Fruit fly (Drosophila melanogaster) whole organism, embryonic: ENCODE results near the gene LanB1.

Source experiments
- Ada2b ChIP-seq: fragments of 200-800 bp; sonication (Bioruptor generic); IDR thresholded peaks from 2 replicates; pipeline ENCODE4 v1.3.6; 2022; ENCODE audit warnings: missing biosample characterization, missing genetic modification characterization
- B-H1 ChIP-seq: fragments of 200-800 bp; sonication (Bioruptor generic); IDR thresholded peaks from 3 replicates; pipeline ENCODE4 v1.3.6; 2022; ENCODE audit warnings: missing biosample characterization, missing genetic modification characterization
- CG10274 ChIP-seq: fragments of 200-800 bp; sonication (Bioruptor generic); optimal IDR thresholded peaks from 3 replicates; lab custom pipeline; 2017; ENCODE audit warnings: missing biosample characterization, mild to moderate bottlenecking, missing genetic modification characterization
- CG12104 ChIP-seq: fragments of 200-800 bp; sonication (Bioruptor generic); optimal IDR thresholded peaks from 3 replicates; lab custom pipeline; 2016; ENCODE audit warnings: missing biosample characterization, missing genetic modification characterization
- CG12769 ChIP-seq: fragments of 200-800 bp; sonication (Bioruptor generic); optimal IDR thresholded peaks from 2 replicates; lab custom pipeline; 2019; ENCODE audit warnings: missing biosample characterization, mild to moderate bottlenecking, missing genetic modification characterization, moderate library complexity
- CG13424 ChIP-seq: fragments of 200-800 bp; sonication (Bioruptor generic); optimal IDR thresholded peaks from 2 replicates; lab custom pipeline; 2019; ENCODE audit warnings: missing biosample characterization, mild to moderate bottlenecking, missing genetic modification characterization, moderate library complexity
- CG13775 ChIP-seq: fragments of 200-800 bp; sonication (Bioruptor generic); optimal IDR thresholded peaks from 3 replicates; lab custom pipeline; 2017; ENCODE audit warnings: missing biosample characterization, mild to moderate bottlenecking, missing genetic modification characterization
- CG14965 ChIP-seq: fragments of 200-800 bp; sonication (Bioruptor generic); optimal IDR thresholded peaks from 2 replicates; lab custom pipeline; 2016; ENCODE audit warnings: missing biosample characterization, missing genetic modification characterization, borderline replicate concordance
- CG17802 ChIP-seq: fragments of 200-800 bp; sonication (Bioruptor generic); optimal IDR thresholded peaks from 2 replicates; lab custom pipeline; 2018; ENCODE audit warnings: missing biosample characterization, mild to moderate bottlenecking, missing genetic modification characterization, moderate library complexity
- CG18599 ChIP-seq: fragments of 200-800 bp; sonication (Bioruptor generic); optimal IDR thresholded peaks from 3 replicates; lab custom pipeline; 2017; ENCODE audit warnings: missing biosample characterization, missing genetic modification characterization, mild to moderate bottlenecking, moderate library complexity, missing genetic modification reagents
- CG2116 ChIP-seq: fragments of 200-800 bp; sonication (Bioruptor generic); optimal IDR thresholded peaks from 3 replicates; lab custom pipeline; 2018; ENCODE audit warnings: missing biosample characterization, mild to moderate bottlenecking, missing genetic modification characterization
- CG3163 ChIP-seq: fragments of 200-800 bp; sonication (Bioruptor generic); optimal IDR thresholded peaks from 3 replicates; lab custom pipeline; 2016; ENCODE audit warnings: missing biosample characterization, missing genetic modification characterization
- CG34376 ChIP-seq: fragments of 200-800 bp; sonication (Bioruptor generic); optimal IDR thresholded peaks from 2 replicates; lab custom pipeline; 2018; ENCODE audit warnings: missing biosample characterization, mild to moderate bottlenecking, missing genetic modification characterization
- CG3847 ChIP-seq: fragments of 200-800 bp; sonication (Bioruptor generic); IDR thresholded peaks from 2 replicates; pipeline ENCODE4 v1.3.6; 2022; ENCODE audit warnings: missing biosample characterization, missing genetic modification characterization
- CG6654 ChIP-seq: fragments of 200-800 bp; sonication (Bioruptor generic); optimal IDR thresholded peaks from 2 replicates; lab custom pipeline; 2017; ENCODE audit warnings: missing biosample characterization, mild to moderate bottlenecking, missing genetic modification characterization
- CG7987 ChIP-seq: fragments of 200-800 bp; sonication (Bioruptor generic); optimal IDR thresholded peaks from 2 replicates; lab custom pipeline; 2018; ENCODE audit warnings: missing biosample characterization, mild to moderate bottlenecking, missing genetic modification characterization, moderate library complexity
- CG9437 ChIP-seq: fragments of 200-800 bp; sonication (Bioruptor generic); optimal IDR thresholded peaks from 2 replicates; lab custom pipeline; 2018; ENCODE audit warnings: missing biosample characterization, mild to moderate bottlenecking, missing genetic modification characterization
- CHES-1-like ChIP-seq: fragments of 200-800 bp; sonication (Bioruptor generic); optimal IDR thresholded peaks from 2 replicates; lab custom pipeline; 2016; ENCODE audit warnings: missing biosample characterization, missing genetic modification characterization
- Dek ChIP-seq: fragments of 200-800 bp; sonication (Bioruptor generic); optimal IDR thresholded peaks from 3 replicates; lab custom pipeline; 2019; ENCODE audit warnings: missing biosample characterization, mild to moderate bottlenecking, missing genetic modification characterization, moderate library complexity
- Gug ChIP-seq: fragments of 200-800 bp; sonication (Bioruptor generic); IDR thresholded peaks from 4 replicates; pipeline ENCODE4 v1.3.6; 2022; ENCODE audit warnings: missing biosample characterization, missing genetic modification characterization
- Lhr ChIP-seq: fragments of 200-800 bp; sonication (Bioruptor generic); optimal IDR thresholded peaks from 3 replicates; lab custom pipeline; 2017; ENCODE audit warnings: mild to moderate bottlenecking, missing biosample characterization, missing genetic modification reagents, missing genetic modification characterization
- Med ChIP-seq: fragments of 200-800 bp; sonication (Bioruptor generic); peaks from one replicate; lab custom pipeline; 2016; ENCODE audit warnings: missing biosample characterization, missing genetic modification characterization, mild to moderate bottlenecking, inconsistent platforms, moderate library complexity
- Nf-YB ChIP-seq: fragments of 200-800 bp; sonication (Bioruptor generic); optimal IDR thresholded peaks from 3 replicates; lab custom pipeline; 2019; ENCODE audit warnings: missing biosample characterization, mild to moderate bottlenecking, missing genetic modification characterization, moderate library complexity
- Taf1 ChIP-seq: fragments of 200-800 bp; sonication (Bioruptor generic); IDR thresholded peaks from 2 replicates; pipeline ENCODE4 v1.3.6; 2022; ENCODE audit warnings: missing biosample characterization, missing genetic modification characterization
- abd-A ChIP-seq: fragments of 200-800 bp; sonication (Bioruptor generic); optimal IDR thresholded peaks from 3 replicates; lab custom pipeline; 2019; ENCODE audit warnings: missing biosample characterization, mild to moderate bottlenecking, missing genetic modification characterization, moderate library complexity
- bigmax ChIP-seq: fragments of 200-800 bp; sonication (Bioruptor generic); optimal IDR thresholded peaks from 2 replicates; lab custom pipeline; 2018; ENCODE audit warnings: missing biosample characterization, mild to moderate bottlenecking, missing genetic modification characterization
- cg ChIP-seq: fragments of 200-800 bp; sonication (Bioruptor generic); optimal IDR thresholded peaks from 3 replicates; lab custom pipeline; 2019; ENCODE audit warnings: missing biosample characterization, mild to moderate bottlenecking, missing genetic modification characterization, moderate library complexity
- chif ChIP-seq, 2 experiments: fragments of 200-800 bp; sonication (Bioruptor generic); optimal IDR thresholded peaks; 3 replicates each; lab custom pipeline; 2016; ENCODE audit warnings: missing biosample characterization in 2 of 2, missing genetic modification characterization in 2 of 2
- chinmo ChIP-seq: fragments of 200-800 bp; sonication (Bioruptor generic); IDR thresholded peaks from 4 replicates; pipeline ENCODE4 v1.3.6; 2022; ENCODE audit warnings: missing biosample characterization, missing genetic modification characterization; ENCODE audit not compliant: partially characterized antibody
- emc ChIP-seq: fragments of 200-800 bp; sonication (Bioruptor generic); optimal IDR thresholded peaks from 2 replicates; lab custom pipeline; 2016; ENCODE audit warnings: missing biosample characterization, missing genetic modification characterization
- exex ChIP-seq: fragments of 200-800 bp; sonication (Bioruptor generic); optimal IDR thresholded peaks from 4 replicates; lab custom pipeline; 2018; ENCODE audit warnings: missing biosample characterization, mild to moderate bottlenecking, missing genetic modification characterization, moderate library complexity
- fd96Cb ChIP-seq: fragments of 200-800 bp; sonication (Bioruptor generic); optimal IDR thresholded peaks from 2 replicates; lab custom pipeline; 2018; ENCODE audit warnings: missing biosample characterization, mild to moderate bottlenecking, missing genetic modification characterization, moderate library complexity
- gem ChIP-seq: fragments of 200-800 bp; sonication (Bioruptor generic); optimal IDR thresholded peaks from 2 replicates; lab custom pipeline; 2019; ENCODE audit warnings: missing biosample characterization, mild to moderate bottlenecking, missing genetic modification characterization, moderate library complexity
- grn ChIP-seq: fragments of 200-800 bp; sonication (Bioruptor generic); optimal IDR thresholded peaks from 3 replicates; lab custom pipeline; 2017; ENCODE audit warnings: missing biosample characterization, missing genetic modification characterization
- lab ChIP-seq: fragments of 200-800 bp; sonication (Bioruptor generic); optimal IDR thresholded peaks from 3 replicates; lab custom pipeline; 2017; ENCODE audit warnings: missing biosample characterization, missing genetic modification characterization, mild to moderate bottlenecking, moderate library complexity, missing genetic modification reagents
- lov ChIP-seq, 2 experiments: fragments of 200-800 bp in 1 of 2; fragments of >200 bp in 1 of 2; sonication (Bioruptor generic) in 1 of 2; IDR thresholded peaks in 1 of 2; optimal IDR thresholded peaks in 1 of 2; 2 replicates in 1 of 2; 3 replicates in 1 of 2; pipeline versions ENCODE4 v1.3.6 to Lab custom; 2017 to 2022; ENCODE audit warnings: missing biosample characterization in 1 of 2, missing genetic modification characterization in 1 of 2
- nom ChIP-seq: fragments of 200-800 bp; sonication (Bioruptor generic); optimal IDR thresholded peaks from 2 replicates; lab custom pipeline; 2017; ENCODE audit warnings: missing biosample characterization, missing genetic modification characterization, mild to moderate bottlenecking, moderate library complexity, missing genetic modification reagents
- pita ChIP-seq: fragments of 200-800 bp; sonication (Bioruptor generic); optimal IDR thresholded peaks from 2 replicates; lab custom pipeline; 2017; ENCODE audit warnings: missing biosample characterization, mild to moderate bottlenecking, missing genetic modification characterization
- sd ChIP-seq: fragments of 200-800 bp; sonication (Bioruptor generic); optimal IDR thresholded peaks from 3 replicates; lab custom pipeline; 2018; ENCODE audit warnings: missing biosample characterization, mild to moderate bottlenecking, missing genetic modification characterization, moderate library complexity
- slou ChIP-seq: fragments of 200-800 bp; sonication (Bioruptor generic); optimal IDR thresholded peaks from 3 replicates; lab custom pipeline; 2016; ENCODE audit warnings: missing biosample characterization, missing genetic modification characterization
- sob ChIP-seq: fragments of 200-800 bp; sonication (Bioruptor generic); IDR thresholded peaks from 2 replicates; pipeline ENCODE4 v1.3.6; 2022; ENCODE audit warnings: missing biosample characterization, missing genetic modification characterization
- tx ChIP-seq: fragments of 200-800 bp; sonication (Bioruptor generic); optimal IDR thresholded peaks from 2 replicates; lab custom pipeline; 2016; ENCODE audit warnings: missing biosample characterization, missing genetic modification characterization
- usp ChIP-seq: fragments of >200 bp; optimal IDR thresholded peaks from 2 replicates; lab custom pipeline; 2017; ENCODE audit warnings: missing biosample characterization, missing genetic modification characterization
- z ChIP-seq: fragments of 200-800 bp; sonication (Bioruptor generic); IDR thresholded peaks from 3 replicates; pipeline ENCODE4 v1.3.6; 2022; ENCODE audit warnings: missing biosample characterization, missing genetic modification characterization

LanB1 gene

DNA sequence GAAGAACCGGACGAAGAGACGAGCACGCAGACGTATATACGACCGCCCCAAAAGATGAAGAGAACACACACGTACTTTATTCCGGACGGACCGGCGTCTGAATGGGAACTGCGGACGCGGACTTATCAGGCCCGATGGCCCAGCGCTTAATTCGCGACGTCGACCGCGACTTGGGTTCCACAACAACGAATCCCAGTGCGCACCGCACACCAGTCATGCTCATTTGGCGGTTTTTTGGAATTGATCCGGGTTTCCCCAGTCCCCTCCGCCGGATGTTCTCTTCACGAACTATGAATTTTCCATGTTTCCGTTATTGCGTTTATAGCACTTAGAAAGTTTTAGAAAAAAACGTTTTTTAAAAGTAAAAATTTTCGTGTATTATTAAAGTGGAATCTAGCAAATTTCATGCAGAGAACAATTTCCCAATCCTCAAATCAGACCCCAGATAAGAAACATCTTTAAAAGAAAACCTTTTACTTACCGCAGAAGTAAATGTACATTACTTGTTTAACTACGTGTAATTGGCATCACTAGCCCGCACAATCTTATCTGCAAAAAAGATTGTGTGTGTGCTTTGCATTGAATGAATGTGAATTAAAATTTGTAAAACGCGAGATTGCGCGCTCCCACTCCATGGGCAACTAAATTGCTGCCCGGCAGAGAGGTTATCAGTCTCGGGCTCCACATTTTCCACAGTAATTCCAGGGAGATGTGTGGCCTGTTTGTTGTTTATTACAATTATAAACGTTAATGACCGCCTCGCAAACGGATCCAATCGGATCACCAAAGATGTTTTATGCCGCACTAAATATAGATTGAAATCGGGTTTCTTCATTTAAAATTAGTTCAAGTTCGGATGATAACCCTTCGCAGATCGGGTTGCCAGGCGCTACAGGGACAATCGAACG lies 20.5 kb upstream of the LanB1 start, which contains the start of gene CG7149 (continued):
- no peak for TF ChIP-seq cg (GFP tag; lab: Kevin White, UChicago)
- TF ChIP-seq abd-A (tag; lab: Kevin White, UChicago), result no peak
- no peak for TF ChIP-seq emc
- TF ChIP-seq CG14965 (GFP tag; lab: Kevin White, UChicago), result no peak
- TF ChIP-seq sob, result peak; percentile 23; the same call in 1 of the 2 replicates
- TF ChIP-seq CG12769 (tag; lab: Kevin White, UChicago), result peak; percentile 62
- peak; percentile 2 for TF ChIP-seq CG2116 (GFP tag; lab: Kevin White, UChicago)
- no peak for TF ChIP-seq lov (optimal IDR thresholded peaks at IDR 0.05; lab: Kevin White, UChicago)
- TF ChIP-seq lov (GFP tag; IDR thresholded peaks at IDR 0.05; lab: Robert Waterston, UW), result 0 out of 3 replicates have a peak, but pooled peaks have one; percentile 9
- no peak for TF ChIP-seq bigmax (GFP tag; lab: Kevin White, UChicago)
- TF ChIP-seq Ada2b (GFP tag; lab: Robert Waterston, UW), result no peak
- no peak for TF ChIP-seq usp
- no peak for TF ChIP-seq Gug
- TF ChIP-seq CG13424 (tag; lab: Kevin White, UChicago), result peak; percentile 20
- TF ChIP-seq sd (tag; lab: Kevin White, UChicago), result peak; percentile 25
- peak; percentile 92; the same call in 3 of the 4 replicates for TF ChIP-seq chinmo (GFP tag; lab: Robert Waterston, UW)
- no peak for TF ChIP-seq CG17802 (tag; lab: Kevin White, UChicago)
- TF ChIP-seq slou (GFP tag; lab: Kevin White, UChicago), result no peak
- peak; percentile 19 for TF ChIP-seq gem
- TF ChIP-seq tx (GFP tag; lab: Kevin White, UChicago), result no peak
- TF ChIP-seq CG10274, result no peak
- no peak for TF ChIP-seq Lhr (GFP tag; lab: Kevin White, UChicago)
- no peak for TF ChIP-seq Nf-YB
- peak; percentile 10 for TF ChIP-seq CG3163 (GFP tag; lab: Kevin White, UChicago)
- no peak for TF ChIP-seq B-H1
- TF ChIP-seq Dek (tag; lab: Kevin White, UChicago), result peak; percentile 4

DNA sequence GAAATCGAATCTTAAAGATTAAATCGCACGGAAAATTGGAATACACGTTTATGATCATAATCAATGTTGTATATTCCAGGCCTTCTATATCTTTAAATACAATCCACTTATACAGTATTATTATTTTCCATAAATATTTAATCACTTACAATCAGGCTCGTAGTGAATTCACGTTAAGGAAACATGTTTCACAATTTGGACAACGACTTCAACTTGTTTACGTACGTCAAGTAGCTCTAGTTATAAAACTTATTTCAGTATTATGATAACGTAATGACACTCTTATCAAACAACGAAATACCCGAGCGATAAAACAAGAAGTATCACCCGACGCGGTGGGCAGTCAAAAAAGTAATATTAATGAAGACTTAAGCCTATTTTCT lies 19.9 kb upstream of the LanB1 start:
- TF ChIP-seq lab (GFP tag; lab: Kevin White, UChicago) (peak; percentile 20), CG9437 (GFP tag; lab: Kevin White, UChicago) (peak; percentile 43), CG18599 (GFP tag; lab: Kevin White, UChicago) (peak; percentile 5), exex (tag; lab: Kevin White, UChicago) (peak; percentile 54), pita (GFP tag; lab: Kevin White, UChicago) (no peak)

DNA sequence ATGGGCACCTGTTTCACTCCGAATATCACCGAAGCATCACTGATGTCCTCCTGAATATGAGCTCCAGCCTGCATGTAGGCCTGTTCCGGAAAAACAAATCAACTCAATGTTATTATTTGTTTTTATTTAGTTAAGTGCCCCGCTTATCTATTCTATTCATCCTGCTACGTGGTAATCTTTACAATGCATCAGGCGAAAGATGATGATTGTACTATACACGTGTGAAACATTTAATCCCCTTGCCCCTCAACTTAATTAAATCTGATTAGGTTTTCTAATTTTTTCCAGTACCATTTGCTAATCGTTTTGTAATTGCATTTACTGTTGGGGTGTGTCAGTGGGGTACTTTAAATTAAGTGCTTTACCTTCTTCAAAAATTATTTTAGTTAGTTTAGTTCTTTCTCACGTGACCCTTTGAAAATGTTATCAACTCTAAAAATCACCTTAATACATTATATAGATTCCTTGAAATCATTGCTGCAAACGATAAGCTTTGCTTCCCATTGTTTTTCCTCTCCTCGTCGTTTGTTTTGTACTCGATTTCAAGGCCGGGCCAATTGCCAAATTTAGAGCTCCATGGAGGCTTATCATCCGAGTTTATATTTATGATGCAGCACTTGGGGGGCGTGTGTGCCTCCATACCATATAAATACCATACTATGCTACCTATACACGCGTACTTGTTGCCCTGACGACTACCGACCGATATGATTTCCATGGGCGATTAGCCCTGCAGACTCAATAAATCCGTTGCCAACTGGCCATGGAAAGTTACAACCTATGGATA lies 16.4 kb upstream of the LanB1 start:
- TF ChIP-seq nom (no peak), CG6654 (no peak), sob (no peak), CG34376 (GFP tag; lab: Kevin White, UChicago) (peak; percentile 27), z (GFP tag; lab: Robert Waterston, UW) (no peak), CG3847 (GFP tag; lab: Robert Waterston, UW) (no peak), fd96Cb (tag; lab: Kevin White, UChicago) (no peak), chif (GFP tag; optimal IDR thresholded peaks at IDR 0.05; lab: Kevin White, UChicago) (no peak), CHES-1-like (GFP tag; lab: Kevin White, UChicago) (no peak), Med (GFP tag; lab: Kevin White, UChicago) (peak; percentile 19), CG7987 (no peak), CG12104 (no peak), Taf1 (GFP tag; lab: Robert Waterston, UW) (no peak), grn (GFP tag; lab: Kevin White, UChicago) (no peak), CG13775 (GFP tag; lab: Kevin White, UChicago) (no peak)
